Worm (Caenorhabditis elegans): Measurements from ENCODE around the gene cht-3.

- TF ChIP-seq cog-1 (tag; optimal IDR thresholded peaks at IDR 0.05): no peak
- TF ChIP-seq tab-1 (GFP tag; IDR thresholded peaks at IDR 0.05): no peak
- no peak for TF ChIP-seq flt-1 (GFP tag; IDR thresholded peaks at IDR 0.05)
- no peak for TF ChIP-seq T22C8.4 (GFP tag; IDR thresholded peaks at IDR 0.05)
- no peak for TF ChIP-seq med-1 (GFP tag; optimal IDR thresholded peaks at IDR 0.05; ENCODE audit: insufficient read depth)
- TF ChIP-seq ref-1 (GFP tag; conservative IDR thresholded peaks at IDR 0.05): no peak
- TF ChIP-seq ztf-23 (GFP tag; IDR thresholded peaks at IDR 0.05): no peak
- TF ChIP-seq klf-2 (GFP tag; conservative IDR thresholded peaks at IDR 0.05): no peak
- TF ChIP-seq ztf-29 (GFP tag; IDR thresholded peaks at IDR 0.05): no peak
Observed at ce11 chrIV:7035823-7036222, 32.4 kb downstream of the cht-3 start, which contains the start of gene C06G3.3.

Data from whole organism, midembryonic.